Worm (Caenorhabditis elegans): ENCODE measurements around the gene F07G11.4.

ce11 chrV:7313233-7313632, 18.1 kb upstream of the F07G11.4 start, which contains the start of gene srx-6:
- no peak for TF ChIP-seq unc-62 (GFP tag; optimal IDR thresholded peaks at IDR 0.05)
- TF ChIP-seq attf-3 (GFP tag; conservative IDR thresholded peaks at IDR 0.05), result no peak
